Fruit fly (Drosophila melanogaster): ENCODE measurements around the gene APC4.

DNA sequence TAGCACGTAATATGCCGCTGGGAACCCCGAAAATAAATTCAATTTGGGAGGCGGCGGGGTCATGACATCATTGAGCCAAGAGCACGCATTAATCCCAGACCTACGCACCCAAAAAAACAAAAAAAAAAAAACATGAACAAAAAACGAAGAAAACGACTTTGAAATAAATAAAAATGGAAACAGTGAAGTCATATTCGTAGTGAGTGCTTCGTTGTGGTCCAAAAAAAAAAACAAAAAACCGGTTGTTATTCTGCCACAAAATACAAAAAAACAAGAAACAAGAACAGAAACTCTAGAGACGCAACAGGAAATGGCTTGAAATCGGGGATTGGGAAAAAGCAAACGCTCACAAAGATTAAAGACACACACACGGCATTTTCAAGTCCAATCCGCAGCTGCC is 5.2 kb upstream of the APC4 start:
- TF ChIP-seq CG8478 (optimal IDR thresholded peaks at IDR 0.05) (no peak), CTCF (optimal IDR thresholded peaks at IDR 0.05) (no peak)
